Worm (Caenorhabditis elegans): ENCODE measurements around the gene F48F7.5.
A peak's percentile ranks its signal among the peaks of the same experiment; 100 is the strongest.

F48F7.5 gene

DNA sequence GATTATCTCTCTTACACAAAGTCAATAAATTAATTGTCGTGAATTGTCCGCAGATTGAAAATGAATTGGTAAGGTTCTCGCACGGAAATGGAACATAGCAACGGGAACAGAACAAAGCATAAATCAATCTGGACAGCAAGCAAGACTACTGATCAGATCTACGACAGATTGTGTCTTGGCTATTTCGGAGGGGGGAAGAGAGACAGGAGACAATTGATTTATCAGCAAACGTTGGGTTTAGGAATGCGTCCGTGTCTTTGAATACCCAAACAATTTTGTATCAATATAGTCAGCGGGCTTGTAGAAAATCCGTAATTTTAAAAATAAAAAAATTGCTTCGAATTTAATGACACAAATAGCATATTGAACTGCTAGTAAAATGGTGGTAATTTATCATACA is 34.2 kb upstream of the F48F7.5 start (continued):
- TF ChIP-seq nhr-84 (tag; optimal IDR thresholded peaks at IDR 0.05) (no peak), jun-1 (tag; optimal IDR thresholded peaks at IDR 0.05) (no peak), xbp-1 (tag; optimal IDR thresholded peaks at IDR 0.05) (no peak), nhr-71 (tag; optimal IDR thresholded peaks at IDR 0.05) (peak; percentile 16), C16A3.4 (tag; optimal IDR thresholded peaks at IDR 0.05) (no peak), dsc-1 (tag; optimal IDR thresholded peaks at IDR 0.05) (no peak), mdl-1 (tag; optimal IDR thresholded peaks at IDR 0.05) (peak in 1 of 2 experiments; percentile 24), ceh-82 (tag; optimal IDR thresholded peaks at IDR 0.05) (no peak), unc-30 (tag; optimal IDR thresholded peaks at IDR 0.05) (no peak), lir-3 (tag; optimal IDR thresholded peaks at IDR 0.05; ENCODE audit: poor library complexity) (no peak), nhr-77 (tag; optimal IDR thresholded peaks at IDR 0.05) (no peak), snpc-4 (tag; optimal IDR thresholded peaks at IDR 0.05) (no peak), zag-1 (tag; optimal IDR thresholded peaks at IDR 0.05) (no peak)

ce11 chrX:13941865-13942264 is 33.6 kb upstream of the F48F7.5 start:
- TF ChIP-seq pag-3 (tag; optimal IDR thresholded peaks at IDR 0.05; ENCODE audit: borderline replicate concordance, insufficient read depth) = no peak
- no peak for TF ChIP-seq lir-3 (tag; optimal IDR thresholded peaks at IDR 0.05; ENCODE audit: poor library complexity)
- no peak for TF ChIP-seq skn-1 (tag; optimal IDR thresholded peaks at IDR 0.05)
- no peak for TF ChIP-seq dsc-1 (tag; optimal IDR thresholded peaks at IDR 0.05)
- TF ChIP-seq lin-39 (tag; optimal IDR thresholded peaks at IDR 0.05) = no peak
- no peak for TF ChIP-seq hlh-4 (tag; optimal IDR thresholded peaks at IDR 0.05)
- no peak for TF ChIP-seq lin-35 (GFP tag; optimal IDR thresholded peaks at IDR 0.05)
- no peak for TF ChIP-seq nhr-19 (GFP tag; conservative IDR thresholded peaks at IDR 0.05)
- TF ChIP-seq mep-1 (tag; optimal IDR thresholded peaks at IDR 0.05) = no peak
- TF ChIP-seq dpl-1 (GFP tag; optimal IDR thresholded peaks at IDR 0.05) = no peak
- no peak for TF ChIP-seq lin-13 (GFP tag; optimal IDR thresholded peaks at IDR 0.05)
- no peak for TF ChIP-seq sox-4 (tag; optimal IDR thresholded peaks at IDR 0.05)
- TF ChIP-seq tlp-1 (tag; optimal IDR thresholded peaks at IDR 0.05) = no peak
- TF ChIP-seq nhr-12 (tag; optimal IDR thresholded peaks at IDR 0.05) = no peak
- TF ChIP-seq lsy-2 (tag; optimal IDR thresholded peaks at IDR 0.05) = no peak
- no peak for TF ChIP-seq tbx-2 (tag; optimal IDR thresholded peaks at IDR 0.05)

DNA sequence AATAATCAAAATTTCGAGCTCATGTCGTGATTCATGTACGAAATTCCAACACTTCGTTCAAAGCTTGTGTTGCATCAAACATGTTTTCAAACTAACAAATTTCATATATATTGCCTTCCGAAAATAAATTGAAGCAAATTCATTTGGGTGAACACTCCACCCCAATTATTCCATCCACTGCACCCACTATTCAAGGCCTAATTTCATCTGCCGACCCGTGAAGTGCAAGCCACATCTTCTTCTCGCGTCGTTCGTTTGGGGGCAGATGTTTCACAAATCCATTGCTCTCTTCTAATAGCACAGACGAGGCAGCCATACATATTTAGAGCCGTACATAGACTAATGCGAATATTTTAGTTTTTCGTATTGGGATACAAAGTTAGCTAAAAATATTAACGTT is 31.3 kb upstream of the F48F7.5 start:
- no peak for TF ChIP-seq efl-1 (optimal IDR thresholded peaks at IDR 0.05)
- peak in 1 of 2 experiments; percentile 78 for TF ChIP-seq efl-1 (GFP tag; optimal IDR thresholded peaks at IDR 0.05 in 1 of 2)
- TF ChIP-seq nhr-84 (tag; optimal IDR thresholded peaks at IDR 0.05) = no peak

ce11 chrX:13945090-13945489 is 30.4 kb upstream of the F48F7.5 start:
- TF ChIP-seq C16A3.4 (tag; optimal IDR thresholded peaks at IDR 0.05) (no peak), fkh-10 (GFP tag; optimal IDR thresholded peaks at IDR 0.05) (no peak), nhr-237 (tag; optimal IDR thresholded peaks at IDR 0.05) (no peak), ces-1 (GFP tag; optimal IDR thresholded peaks at IDR 0.05) (no peak), efl-3 (GFP tag; optimal IDR thresholded peaks at IDR 0.05) (no peak), jun-1 (tag; optimal IDR thresholded peaks at IDR 0.05) (no peak), elt-3 (tag; optimal IDR thresholded peaks at IDR 0.05) (no peak), mep-1 (tag; optimal IDR thresholded peaks at IDR 0.05) (no peak), sup-37 (GFP tag; optimal IDR thresholded peaks at IDR 0.05) (no peak), fos-1 (tag; optimal IDR thresholded peaks at IDR 0.05) (no peak), snu-23 (GFP tag; optimal IDR thresholded peaks at IDR 0.05) (no peak), lin-35 (GFP tag; optimal IDR thresholded peaks at IDR 0.05) (no peak), F16B12.6 (tag; optimal IDR thresholded peaks at IDR 0.05) (no peak), nhr-47 (tag; optimal IDR thresholded peaks at IDR 0.05) (no peak), irx-1 (tag; optimal IDR thresholded peaks at IDR 0.05) (no peak), sox-4 (tag; optimal IDR thresholded peaks at IDR 0.05) (no peak), nhr-90 (tag; optimal IDR thresholded peaks at IDR 0.05; ENCODE audit: poor library complexity) (no peak), ztf-11 (tag; optimal IDR thresholded peaks at IDR 0.05) (no peak), nhr-20 (tag; optimal IDR thresholded peaks at IDR 0.05) (no peak), fkh-8 (tag; optimal IDR thresholded peaks at IDR 0.05) (no peak)

Measured in whole organism, L1 larva.